Worm (Caenorhabditis elegans): ENCODE measurements around the gene btb-19.

Gene btb-19

DNA sequence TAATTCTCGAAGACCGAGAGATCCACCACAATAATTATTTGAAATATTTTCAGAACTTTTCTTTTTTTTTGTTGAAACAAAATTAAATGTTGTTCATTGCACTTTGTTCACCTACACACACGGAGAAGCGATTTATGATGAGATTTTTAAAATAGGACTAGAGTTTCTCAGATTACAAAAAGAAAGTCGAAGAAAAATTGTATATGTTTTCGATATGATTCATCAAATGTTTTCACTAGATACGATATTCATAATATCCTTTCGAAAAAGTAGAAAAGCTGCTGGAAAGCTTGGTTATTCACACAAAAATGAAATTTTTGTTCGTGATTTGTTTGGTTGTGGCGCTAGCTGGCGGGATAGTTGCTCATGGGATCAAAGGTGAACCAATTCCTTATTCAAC is 3.1 kb upstream of the btb-19 start, which contains the start of gene F57C2.4:
Gene F57C2.4, plus strand, starts transcription at position 301 of the 400 bp plus-strand sequence.
- TF ChIP-seq nhr-21 (tag; optimal IDR thresholded peaks at IDR 0.05) (no peak), Y55F3AM.14 (GFP tag; optimal IDR thresholded peaks at IDR 0.05) (no peak), nhr-237 (tag; optimal IDR thresholded peaks at IDR 0.05) (no peak), zag-1 (tag; optimal IDR thresholded peaks at IDR 0.05) (no peak), ceh-16 (tag; optimal IDR thresholded peaks at IDR 0.05) (no peak), crh-2 (tag; optimal IDR thresholded peaks at IDR 0.05) (no peak), mbf-1 (tag; optimal IDR thresholded peaks at IDR 0.05) (no peak), nhr-12 (tag; optimal IDR thresholded peaks at IDR 0.05) (no peak), snpc-4 (tag; optimal IDR thresholded peaks at IDR 0.05) (no peak), ama-1 (optimal IDR thresholded peaks at IDR 0.05) (no peak), elt-1 (tag; optimal IDR thresholded peaks at IDR 0.05) (no peak), elt-3 (tag; optimal IDR thresholded peaks at IDR 0.05) (no peak), nhr-23 (tag; optimal IDR thresholded peaks at IDR 0.05) (no peak), fos-1 (tag; optimal IDR thresholded peaks at IDR 0.05) (no peak), R02D3.7 (tag; optimal IDR thresholded peaks at IDR 0.05) (no peak), nhr-129 (tag; optimal IDR thresholded peaks at IDR 0.05) (no peak), alr-1 (tag; optimal IDR thresholded peaks at IDR 0.05) (no peak)

DNA sequence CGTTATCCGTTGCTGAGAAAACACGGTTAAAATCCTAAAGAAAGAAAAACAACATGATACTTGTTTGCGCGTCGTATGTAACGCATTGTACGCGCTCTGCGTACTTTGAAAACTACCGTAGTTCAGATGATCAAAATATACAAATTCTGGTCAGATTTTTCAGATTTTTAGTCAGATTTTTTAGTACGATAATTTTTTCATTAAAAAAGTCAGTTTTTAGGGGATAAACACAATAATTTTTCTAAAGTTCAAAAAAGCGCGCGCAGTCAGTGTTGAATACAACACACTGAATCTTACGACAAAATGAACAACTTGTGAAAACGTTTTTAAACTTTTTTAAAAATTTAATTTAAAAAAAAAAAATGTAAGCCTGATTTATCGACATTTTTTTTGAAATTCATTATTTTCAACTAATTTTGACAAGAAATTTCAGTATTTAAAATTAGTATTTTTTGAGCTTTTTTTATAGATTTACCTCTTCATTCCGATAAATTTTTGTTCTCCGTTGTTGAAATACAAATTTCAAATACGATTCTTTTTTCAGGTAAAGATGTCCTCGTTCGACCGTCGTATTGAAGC is 1.8 kb upstream of the btb-19 start, which contains the start of gene pot-2:
Gene pot-2, plus strand, starts transcription at position 529 of the 579 bp plus-strand sequence.
- TF ChIP-seq R02D3.7 (tag; optimal IDR thresholded peaks at IDR 0.05): no peak
- TF ChIP-seq nhr-10 (tag; optimal IDR thresholded peaks at IDR 0.05): no peak
- TF ChIP-seq ztf-1 (GFP tag; conservative IDR thresholded peaks at IDR 0.05): no peak
- no peak for TF ChIP-seq peb-1 (tag; optimal IDR thresholded peaks at IDR 0.05)
- TF ChIP-seq nhr-77 (tag; optimal IDR thresholded peaks at IDR 0.05): no peak
- no peak for TF ChIP-seq alr-1 (tag; optimal IDR thresholded peaks at IDR 0.05)
- no peak for TF ChIP-seq mab-5 (tag; optimal IDR thresholded peaks at IDR 0.05)
- no peak for TF ChIP-seq C34F6.9 (tag; optimal IDR thresholded peaks at IDR 0.05)
- no peak for TF ChIP-seq unc-55 (GFP tag; optimal IDR thresholded peaks at IDR 0.05)
- TF ChIP-seq mdl-1 (tag; optimal IDR thresholded peaks at IDR 0.05): no peak
- no peak for TF ChIP-seq nhr-11 (tag; optimal IDR thresholded peaks at IDR 0.05)
- no peak for TF ChIP-seq nhr-129 (tag; optimal IDR thresholded peaks at IDR 0.05)
- TF ChIP-seq nhr-23 (tag; optimal IDR thresholded peaks at IDR 0.05): no peak
- no peak for TF ChIP-seq skn-1 (tag; optimal IDR thresholded peaks at IDR 0.05)
- TF ChIP-seq nhr-21 (tag; optimal IDR thresholded peaks at IDR 0.05): no peak
- TF ChIP-seq sma-9 (GFP tag; optimal IDR thresholded peaks at IDR 0.05): no peak
- TF ChIP-seq sma-9 (tag; optimal IDR thresholded peaks at IDR 0.05): no peak
- no peak for TF ChIP-seq lin-11 (tag; optimal IDR thresholded peaks at IDR 0.05)
- TF ChIP-seq gmeb-1 (tag; optimal IDR thresholded peaks at IDR 0.05): no peak
- no peak for TF ChIP-seq ceh-16 (tag; optimal IDR thresholded peaks at IDR 0.05)
- no peak for TF ChIP-seq nhr-12 (tag; optimal IDR thresholded peaks at IDR 0.05)

DNA sequence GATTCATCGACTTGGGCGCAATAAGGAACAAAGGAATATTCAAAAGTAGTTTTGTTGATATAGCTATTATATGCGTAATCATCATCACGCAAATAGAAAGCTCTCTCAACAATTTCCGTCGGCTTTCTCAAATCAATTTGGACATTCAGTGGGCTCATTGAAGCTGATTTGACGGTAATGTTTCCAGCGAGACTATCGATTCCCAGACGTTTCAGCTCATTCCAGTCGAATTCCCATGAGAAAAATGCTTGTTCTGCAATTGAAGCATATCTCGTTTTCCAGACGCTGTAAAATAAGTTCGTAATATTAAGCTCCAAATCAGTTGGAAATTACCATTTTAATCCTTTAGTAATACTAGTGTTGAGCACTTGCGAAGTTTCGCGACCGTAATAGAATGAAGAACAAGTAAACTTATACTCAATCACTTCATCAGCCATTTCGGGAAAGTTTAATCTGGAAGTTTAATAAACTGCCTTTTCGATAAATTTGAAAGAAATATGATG is 1.2 kb upstream of the btb-19 start, which contains the start of gene btb-20:
Gene btb-20, minus strand, starts transcription at position 453 of the 503 bp plus-strand sequence.
- TF ChIP-seq gmeb-1 (tag; optimal IDR thresholded peaks at IDR 0.05): no peak

DNA sequence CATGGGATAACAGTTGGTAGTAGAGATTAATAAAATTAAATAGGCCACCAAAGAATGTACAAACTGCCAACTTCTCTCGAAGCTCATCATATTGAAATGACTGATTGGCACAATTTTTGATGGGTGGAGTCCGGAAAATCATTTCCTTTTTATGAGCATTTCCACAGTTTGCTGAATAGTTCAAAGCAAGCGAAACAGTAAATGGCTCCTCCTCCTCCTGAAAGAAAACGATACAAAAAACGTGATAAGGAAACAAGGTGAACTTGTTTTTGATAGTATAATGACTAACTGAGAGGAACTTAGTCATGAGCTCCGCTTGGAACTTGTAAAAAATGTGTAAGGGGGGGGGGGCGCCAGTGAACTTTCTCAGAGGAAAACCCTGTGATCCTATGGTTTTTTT is 6.9 kb downstream of the btb-19 start, which contains the start of gene K10H10.9:
Gene K10H10.9, minus strand, starts transcription at position 101 of the 400 bp plus-strand sequence.
- TF ChIP-seq nhr-6 (tag; optimal IDR thresholded peaks at IDR 0.05) (no peak), mdl-1 (tag; optimal IDR thresholded peaks at IDR 0.05) (no peak), nhr-129 (tag; optimal IDR thresholded peaks at IDR 0.05) (no peak), unc-55 (GFP tag; optimal IDR thresholded peaks at IDR 0.05) (no peak), aly-2 (tag; optimal IDR thresholded peaks at IDR 0.05) (no peak), sem-4 (tag; optimal IDR thresholded peaks at IDR 0.05) (no peak), F13H6.1 (tag; optimal IDR thresholded peaks at IDR 0.05) (no peak), mab-5 (tag; optimal IDR thresholded peaks at IDR 0.05) (no peak), ZK546.5 (tag; optimal IDR thresholded peaks at IDR 0.05) (no peak), lin-11 (tag; optimal IDR thresholded peaks at IDR 0.05) (no peak), zag-1 (tag; optimal IDR thresholded peaks at IDR 0.05) (no peak), elt-3 (tag; optimal IDR thresholded peaks at IDR 0.05) (no peak), lsy-2 (tag; optimal IDR thresholded peaks at IDR 0.05) (no peak), unc-39 (tag; optimal IDR thresholded peaks at IDR 0.05) (no peak), dmd-4 (tag; optimal IDR thresholded peaks at IDR 0.05) (no peak), mbf-1 (tag; optimal IDR thresholded peaks at IDR 0.05) (no peak), nhr-77 (tag; optimal IDR thresholded peaks at IDR 0.05) (no peak), ama-1 (optimal IDR thresholded peaks at IDR 0.05) (no peak), crh-2 (tag; optimal IDR thresholded peaks at IDR 0.05) (no peak)
